Worm (Caenorhabditis elegans): Measurements from ENCODE around the gene srbc-17.
"Not testable (repeated sequence)": the region's sequence is repeated elsewhere in the genome, so short reads cannot be mapped to it uniquely, and the experiment has no call there.

srbc-17 gene

DNA sequence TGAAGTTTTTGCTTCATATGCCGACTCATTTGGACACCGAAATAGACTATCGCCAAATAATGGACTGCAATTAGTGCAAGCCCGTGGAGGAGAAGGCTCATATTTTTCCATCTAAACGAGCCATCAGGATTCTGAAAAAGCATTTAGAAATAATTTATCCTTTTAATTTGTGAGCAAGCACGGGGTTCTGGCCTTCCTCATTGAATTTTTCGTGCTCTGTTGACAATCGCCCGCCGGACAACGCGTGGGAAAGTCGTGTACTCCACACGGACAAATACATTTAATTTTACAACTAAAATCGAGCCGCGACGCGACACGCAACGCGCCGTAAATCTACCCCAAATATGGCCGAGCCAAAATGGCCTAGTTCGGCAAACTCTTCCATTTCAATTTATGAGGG is 33.1 kb upstream of the srbc-17 start, which contains the start of gene F22F7.12:
TSS of gene F22F7.12 (minus strand) at position 101 of the 400 bp plus-strand sequence.
- not testable (repeated sequence) for TF ChIP-seq mxl-2 (GFP tag; conservative IDR thresholded peaks at IDR 0.05); daf-12 (tag; optimal IDR thresholded peaks at IDR 0.05); gei-8 (GFP tag; optimal IDR thresholded peaks at IDR 0.05)

DNA sequence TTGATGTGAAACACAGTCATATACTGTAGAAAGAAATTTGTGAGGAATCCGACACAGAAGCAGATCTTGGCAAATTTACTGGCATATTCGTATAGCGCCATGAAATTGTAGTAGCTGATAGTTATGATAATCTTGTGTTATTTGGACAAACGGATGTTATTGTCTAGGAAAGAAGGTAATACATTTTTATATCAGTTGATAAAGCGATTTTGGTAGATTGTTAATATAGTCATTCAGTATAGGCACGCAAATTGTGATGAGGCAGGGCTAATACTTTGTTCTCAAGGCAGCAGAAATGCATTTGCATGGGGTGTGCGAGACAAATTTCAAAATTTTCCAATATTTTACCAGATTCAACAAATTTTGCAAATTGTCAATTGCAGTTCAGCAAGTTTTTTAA is 31.5 kb upstream of the srbc-17 start, which contains the start of gene str-52:
TSS of gene str-52 (minus strand) at position 101 of the 400 bp plus-strand sequence.
- no peak for TF ChIP-seq T26A8.4 (GFP tag; IDR thresholded peaks at IDR 0.05)
- TF ChIP-seq nhr-102 (tag; optimal IDR thresholded peaks at IDR 0.05), result no peak
- no peak for TF ChIP-seq rbr-2 (tag; optimal IDR thresholded peaks at IDR 0.05)
- no peak for TF ChIP-seq tag-97 (GFP tag; IDR thresholded peaks at IDR 0.05)
- no peak for TF ChIP-seq hmg-1.1 (GFP tag; IDR thresholded peaks at IDR 0.05)
- no peak for TF ChIP-seq nhr-41 (GFP tag; IDR thresholded peaks at IDR 0.05)
- TF ChIP-seq ceh-32 (tag; optimal IDR thresholded peaks at IDR 0.05; ENCODE audit: poor library complexity), result no peak
- no peak for TF ChIP-seq ceh-20 (GFP tag; IDR thresholded peaks at IDR 0.05)
- no peak for TF ChIP-seq daf-12 (tag; optimal IDR thresholded peaks at IDR 0.05)
- TF ChIP-seq daf-16 (GFP tag; optimal IDR thresholded peaks at IDR 0.05), result no peak
- TF ChIP-seq daf-16 (tag; optimal IDR thresholded peaks at IDR 0.05), result no peak
- TF ChIP-seq fkh-10 (GFP tag; optimal IDR thresholded peaks at IDR 0.05), result no peak
- no peak for TF ChIP-seq ztf-11 (tag; optimal IDR thresholded peaks at IDR 0.05)
- TF ChIP-seq Y5F2A.4 (GFP tag; optimal IDR thresholded peaks at IDR 0.05), result no peak
- no peak for TF ChIP-seq lin-15B (tag; optimal IDR thresholded peaks at IDR 0.05)
- TF ChIP-seq nhr-25 (tag; optimal IDR thresholded peaks at IDR 0.05; ENCODE audit: borderline replicate concordance, insufficient read depth), result no peak
- TF ChIP-seq nhr-28 (tag; optimal IDR thresholded peaks at IDR 0.05), result no peak

DNA sequence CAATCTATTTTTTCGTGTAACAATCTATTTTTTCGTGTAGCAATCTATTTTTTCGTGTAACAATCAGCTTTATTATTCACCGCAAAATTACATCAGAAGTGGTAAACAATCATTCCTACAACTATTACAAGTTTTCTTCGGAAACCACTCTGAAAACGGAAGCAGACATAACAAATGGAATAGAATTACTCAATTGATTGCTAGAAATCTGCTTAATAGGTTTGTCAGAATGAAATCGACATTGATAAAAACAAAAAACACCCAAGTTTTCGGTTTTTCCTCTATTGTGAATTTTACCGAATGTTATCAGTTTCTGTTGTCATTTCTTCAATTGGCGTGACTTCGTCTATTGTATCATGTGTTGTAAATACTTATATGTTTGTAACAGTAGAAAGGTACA is 30.7 kb upstream of the srbc-17 start, which contains the start of gene srbc-20:
TSS of gene srbc-20 (plus strand) at position 301 of the 400 bp plus-strand sequence.
- no peak for TF ChIP-seq nhr-76 (tag; optimal IDR thresholded peaks at IDR 0.05)
- TF ChIP-seq mes-2 (tag; optimal IDR thresholded peaks at IDR 0.05; ENCODE audit: poor library complexity, severe bottlenecking), result no peak
- TF ChIP-seq duxl-1 (tag; optimal IDR thresholded peaks at IDR 0.05; ENCODE audit: poor library complexity), result no peak
- no peak for TF ChIP-seq snpc-4 (tag; optimal IDR thresholded peaks at IDR 0.05)
- TF ChIP-seq nhr-28 (tag; optimal IDR thresholded peaks at IDR 0.05), result no peak
- no peak for TF ChIP-seq gei-8 (GFP tag; optimal IDR thresholded peaks at IDR 0.05)
- TF ChIP-seq nhr-111 (GFP tag; optimal IDR thresholded peaks at IDR 0.05), result no peak
- TF ChIP-seq vab-7 (GFP tag; IDR thresholded peaks at IDR 0.05), result no peak
- no peak for TF ChIP-seq Y48G9A.11 (GFP tag; IDR thresholded peaks at IDR 0.05)
- TF ChIP-seq ctbp-1 (GFP tag; IDR thresholded peaks at IDR 0.05), result no peak
- TF ChIP-seq ceh-82 (tag; optimal IDR thresholded peaks at IDR 0.05), result no peak
- TF ChIP-seq saeg-2 (GFP tag; IDR thresholded peaks at IDR 0.05), result no peak
- TF ChIP-seq php-3 (GFP tag; IDR thresholded peaks at IDR 0.05), result no peak
- no peak for TF ChIP-seq zip-2 (tag; optimal IDR thresholded peaks at IDR 0.05)

DNA sequence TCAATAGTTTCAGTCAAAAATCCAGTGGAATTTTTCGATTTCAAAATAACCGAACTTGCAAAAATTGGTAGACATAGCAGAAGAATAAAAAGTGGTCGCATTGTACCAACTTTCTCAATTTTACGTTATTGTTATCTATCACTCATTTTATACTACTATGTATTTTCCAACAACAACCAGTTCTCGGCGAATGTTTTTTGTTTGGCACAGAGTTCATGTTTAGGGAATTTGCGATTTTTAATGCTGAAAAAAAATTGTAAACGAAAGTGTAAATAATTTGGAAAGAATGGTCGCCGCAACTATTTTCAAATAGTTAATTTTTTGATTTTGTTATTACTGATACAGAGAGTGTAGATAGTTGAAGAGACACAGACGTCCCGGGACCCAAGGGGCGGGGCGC is 28.1 kb upstream of the srbc-17 start, which contains the start of gene C45H4.21:
TSS of gene C45H4.21 (minus strand) at position 101 of the 400 bp plus-strand sequence.
- TF ChIP-seq spr-1 (tag; optimal IDR thresholded peaks at IDR 0.05) (no peak), lsy-2 (tag; optimal IDR thresholded peaks at IDR 0.05) (no peak)

DNA sequence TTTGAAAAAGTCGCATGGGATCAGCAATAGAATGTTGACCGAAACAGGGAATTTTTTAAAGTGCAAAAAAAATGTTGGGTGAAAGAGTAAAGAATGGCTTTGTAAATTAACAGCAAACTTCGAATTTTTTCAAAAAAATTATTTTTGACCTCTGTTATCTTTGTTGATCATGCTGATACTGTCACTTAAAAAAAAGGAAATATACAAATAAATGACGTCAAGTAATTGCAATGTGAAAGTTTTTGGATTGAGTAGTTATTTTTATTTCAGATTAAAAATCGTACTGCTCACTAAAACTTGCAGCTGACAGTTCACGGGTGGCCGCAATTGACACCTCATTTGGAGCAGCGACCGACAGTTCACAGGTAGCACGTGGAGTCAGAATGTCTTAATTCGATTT is 26.6 kb upstream of the srbc-17 start, which contains the start of gene C45H4.13:
TSS of gene C45H4.13 (minus strand) at position 101 of the 400 bp plus-strand sequence.
- TF ChIP-seq aly-2 (tag; optimal IDR thresholded peaks at IDR 0.05) (no peak), F26F4.8 (GFP tag; conservative IDR thresholded peaks at IDR 0.05) (no peak), arid-1 (GFP tag; conservative IDR thresholded peaks at IDR 0.05) (no peak), aha-1 (tag) (no peak), nhr-41 (GFP tag; IDR thresholded peaks at IDR 0.05) (no peak), spr-3 (GFP tag; optimal IDR thresholded peaks at IDR 0.05) (no peak), sdz-12 (GFP tag; optimal IDR thresholded peaks at IDR 0.05) (no peak), saeg-2 (GFP tag; IDR thresholded peaks at IDR 0.05) (no peak), R02D3.7 (tag; optimal IDR thresholded peaks at IDR 0.05) (no peak)

Data from whole organism, L4 larva.